Fruit fly (Drosophila melanogaster): ENCODE measurements around the gene CG5199.

CG5199 gene

DNA sequence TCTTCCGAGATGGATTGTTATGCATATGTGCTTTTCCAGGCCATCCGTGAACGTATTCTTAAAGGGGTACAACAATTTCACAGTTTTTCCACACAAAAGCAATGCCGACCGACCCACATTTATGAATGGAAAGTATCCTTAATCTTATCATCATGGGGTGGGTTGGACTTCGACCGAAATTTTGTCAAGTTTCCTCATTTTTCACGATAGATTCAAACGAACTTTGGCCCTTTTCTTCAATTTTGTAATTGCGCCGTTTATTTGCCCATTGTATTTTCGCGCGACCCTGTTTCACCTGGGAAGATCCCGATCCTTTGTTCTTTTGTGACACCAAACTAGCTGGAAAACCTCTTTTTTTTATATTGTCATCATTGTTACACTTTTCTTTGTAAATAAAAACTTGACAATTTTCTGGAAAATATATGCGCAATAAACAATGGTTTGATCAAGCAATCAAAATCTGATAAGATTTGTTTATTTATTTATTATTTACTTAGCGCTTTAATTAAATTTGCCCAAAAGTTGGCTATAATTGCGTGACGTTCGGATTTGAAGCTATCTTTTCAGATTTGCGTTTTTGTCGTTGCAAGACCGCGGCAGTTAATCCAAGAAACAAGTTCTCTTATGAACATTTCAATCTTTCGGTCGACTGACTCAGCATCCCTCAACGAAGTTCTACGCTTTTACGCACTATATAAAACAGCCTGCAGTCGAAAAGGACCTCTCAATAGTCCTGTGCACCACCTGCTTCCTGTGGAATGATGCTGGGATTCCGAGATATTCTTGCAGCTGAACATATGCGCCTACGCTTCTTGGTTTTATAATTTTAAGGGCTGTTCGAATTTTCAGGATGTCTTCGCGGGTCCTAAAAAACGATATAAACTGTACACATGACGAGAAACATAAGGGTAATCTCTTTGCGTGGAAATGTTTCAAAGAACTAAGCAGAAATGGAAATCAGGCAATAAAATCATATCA, 46.4 kb downstream of the CG5199 start (continued):
- TF ChIP-seq her (GFP tag; optimal IDR thresholded peaks at IDR 0.05) (no peak), cas (GFP tag; IDR thresholded peaks at IDR 0.05) (no peak), Sry-β (GFP tag; optimal IDR thresholded peaks at IDR 0.05) (no peak), Lpt (GFP tag; optimal IDR thresholded peaks at IDR 0.05) (no peak), Blimp-1 (GFP tag; optimal IDR thresholded peaks at IDR 0.05) (peak; percentile 31), CG2875 (GFP tag; optimal IDR thresholded peaks at IDR 0.05) (peak; percentile 22), CG12744 (GFP tag; optimal IDR thresholded peaks at IDR 0.05) (peak; percentile 25), prd (optimal IDR thresholded peaks at IDR 0.05) (no peak), prd (GFP tag; IDR thresholded peaks at IDR 0.05) (no peak), Oaz (GFP tag; IDR thresholded peaks at IDR 0.05) (no peak), PHDP (tag; optimal IDR thresholded peaks at IDR 0.05) (peak; percentile 64), NFAT (GFP tag; IDR thresholded peaks at IDR 0.05) (no peak), slp2 (GFP tag; optimal IDR thresholded peaks at IDR 0.05) (no peak), gcm (GFP tag; optimal IDR thresholded peaks at IDR 0.05) (peak; percentile 24), CG8281 (tag; optimal IDR thresholded peaks at IDR 0.05) (peak; percentile 68), Hsf (GFP tag; optimal IDR thresholded peaks at IDR 0.05) (no peak), CTCF (GFP tag; optimal IDR thresholded peaks at IDR 0.05) (peak; percentile 55), Fer1 (GFP tag; optimal IDR thresholded peaks at IDR 0.05) (peak; percentile 71), unpg (GFP tag; optimal IDR thresholded peaks at IDR 0.05) (peak; percentile 45), CG15601 (tag; optimal IDR thresholded peaks at IDR 0.05) (peak; percentile 29), E2f2 (GFP tag; IDR thresholded peaks at IDR 0.05) (peak; percentile 26; the same call in 1 of the 2 replicates), CG11695 (GFP tag; IDR thresholded peaks at IDR 0.05) (0 out of 3 replicates have a peak, but pooled peaks have one; percentile 19), ac (GFP tag; optimal IDR thresholded peaks at IDR 0.05) (peak; percentile 21), tgo (GFP tag; IDR thresholded peaks at IDR 0.05) (no peak), ham (GFP tag; IDR thresholded peaks at IDR 0.05) (no peak), ara (GFP tag; IDR thresholded peaks at IDR 0.05) (no peak), gem (tag; optimal IDR thresholded peaks at IDR 0.05) (peak; percentile 30), Meics (GFP tag; optimal IDR thresholded peaks at IDR 0.05) (peak; percentile 8), CG14014 (GFP tag; IDR thresholded peaks at IDR 0.05) (0 out of 2 replicates have a peak, but pooled peaks have one; percentile 31), CG1233 (GFP tag; optimal IDR thresholded peaks at IDR 0.05) (no peak), repo (GFP tag; optimal IDR thresholded peaks at IDR 0.05) (no peak), CrebB (tag; optimal IDR thresholded peaks at IDR 0.05) (peak; percentile 60), ci (GFP tag; IDR thresholded peaks at IDR 0.05) (peak; percentile 40; the same call in 1 of the 3 replicates), zf30C (GFP tag; optimal IDR thresholded peaks at IDR 0.05) (no peak), CG13424 (tag; optimal IDR thresholded peaks at IDR 0.05) (peak; percentile 38), Med (GFP tag) (peak; percentile 4), CG6689 (GFP tag; IDR thresholded peaks at IDR 0.05) (no peak), CG6254 (GFP tag; optimal IDR thresholded peaks at IDR 0.05) (peak; percentile 33), schlank (tag; optimal IDR thresholded peaks at IDR 0.05) (peak; percentile 36), CG43689 (GFP tag; IDR thresholded peaks at IDR 0.05) (no peak), Nf-YB (GFP tag; optimal IDR thresholded peaks at IDR 0.05) (no peak), nerfin-1 (tag; optimal IDR thresholded peaks at IDR 0.05) (no peak), CG16779 (GFP tag; IDR thresholded peaks at IDR 0.05) (no peak), twi (tag; optimal IDR thresholded peaks at IDR 0.05) (peak; percentile 65), CG12104 (GFP tag; optimal IDR thresholded peaks at IDR 0.05) (peak; percentile 9), CG6765 (GFP tag; optimal IDR thresholded peaks at IDR 0.05) (peak; percentile 46), Adf1 (GFP tag; IDR thresholded peaks at IDR 0.05) (no peak), CG1529 (GFP tag; optimal IDR thresholded peaks at IDR 0.05) (peak; percentile 14), Dek (tag; optimal IDR thresholded peaks at IDR 0.05) (peak; percentile 15), dysf (GFP tag; IDR thresholded peaks at IDR 0.05) (0 out of 3 replicates have a peak, but pooled peaks have one; percentile 9)
